Fruit fly (Drosophila melanogaster) whole organism, embryonic: ENCODE data around the gene Tusp.
A peak's percentile ranks its signal among the peaks of the same experiment; 100 is the strongest.

Experiments used
- Blimp-1 ChIP-seq: fragments of 200-800 bp; sonication (Bioruptor generic); optimal IDR thresholded peaks from 3 replicates; lab custom pipeline; 2018; ENCODE audit warnings: missing biosample characterization, missing genetic modification characterization, mild to moderate bottlenecking, moderate library complexity, missing genetic modification reagents
- CG10147 ChIP-seq: fragments of 200-800 bp; sonication (Bioruptor generic); optimal IDR thresholded peaks from 2 replicates; lab custom pipeline; 2019; ENCODE audit warnings: missing biosample characterization, mild to moderate bottlenecking, missing genetic modification characterization, moderate library complexity
- CG10431 ChIP-seq: fragments of 200-800 bp; sonication (Bioruptor generic); optimal IDR thresholded peaks from 3 replicates; lab custom pipeline; 2018; ENCODE audit warnings: missing biosample characterization, mild to moderate bottlenecking, missing genetic modification characterization
- CG12299 ChIP-seq: fragments of 200-800 bp; sonication (Bioruptor generic); optimal IDR thresholded peaks from 2 replicates; lab custom pipeline; 2018; ENCODE audit warnings: missing biosample characterization, mild to moderate bottlenecking, missing genetic modification characterization
- CG1233 ChIP-seq: fragments of 200-800 bp; sonication (Bioruptor generic); optimal IDR thresholded peaks from 4 replicates; lab custom pipeline; 2018; ENCODE audit warnings: missing biosample characterization, mild to moderate bottlenecking, missing genetic modification characterization
- CG13287 ChIP-seq: fragments of 200-800 bp; sonication (Bioruptor generic); IDR thresholded peaks from 2 replicates; pipeline ENCODE4 v1.3.6; 2022; ENCODE audit warnings: missing biosample characterization, missing genetic modification characterization; ENCODE audit not compliant: partially characterized antibody
- CG14050 ChIP-seq: fragments of 200-800 bp; sonication (Bioruptor generic); IDR thresholded peaks from 3 replicates; pipeline ENCODE4 v1.3.6; 2022; ENCODE audit warnings: missing biosample characterization, missing genetic modification characterization
- CG15269 ChIP-seq: fragments of 200-800 bp; sonication (Bioruptor generic); optimal IDR thresholded peaks from 2 replicates; lab custom pipeline; 2018; ENCODE audit warnings: missing biosample characterization, mild to moderate bottlenecking, missing genetic modification characterization, moderate library complexity
- CG15601 ChIP-seq: fragments of 200-800 bp; sonication (Bioruptor generic); optimal IDR thresholded peaks from 3 replicates; lab custom pipeline; 2019; ENCODE audit warnings: missing biosample characterization, mild to moderate bottlenecking, missing genetic modification characterization, moderate library complexity
- CG16863 ChIP-seq: fragments of 200-800 bp; sonication (Bioruptor generic); optimal IDR thresholded peaks from 3 replicates; lab custom pipeline; 2016; ENCODE audit warnings: missing biosample characterization, missing genetic modification characterization
- CG17361 ChIP-seq: fragments of 200-800 bp; sonication (Bioruptor generic); IDR thresholded peaks from 3 replicates; pipeline ENCODE4 v1.3.6; 2022; ENCODE audit warnings: missing biosample characterization, missing genetic modification characterization
- CG17385 ChIP-seq: fragments of 200-800 bp; sonication (Bioruptor generic); optimal IDR thresholded peaks from 3 replicates; lab custom pipeline; 2018; ENCODE audit warnings: missing biosample characterization, mild to moderate bottlenecking, missing genetic modification characterization
- CG17912 ChIP-seq: fragments of 200-800 bp; sonication (Bioruptor generic); optimal IDR thresholded peaks from 2 replicates; lab custom pipeline; 2018; ENCODE audit warnings: missing biosample characterization, mild to moderate bottlenecking, missing genetic modification characterization
- CG2120 ChIP-seq: fragments of 200-800 bp; sonication (Bioruptor generic); optimal IDR thresholded peaks from 3 replicates; lab custom pipeline; 2016; ENCODE audit warnings: missing biosample characterization, missing genetic modification characterization
- CG31365 ChIP-seq: fragments of 200-800 bp; sonication (Bioruptor generic); optimal IDR thresholded peaks from 2 replicates; lab custom pipeline; 2018; ENCODE audit warnings: missing biosample characterization, mild to moderate bottlenecking, missing genetic modification characterization
- CG31388 ChIP-seq: fragments of 200-800 bp; sonication (Bioruptor generic); optimal IDR thresholded peaks from 2 replicates; lab custom pipeline; 2016; ENCODE audit warnings: missing biosample characterization, missing genetic modification characterization
- CG32772 ChIP-seq: fragments of 200-800 bp; sonication (Bioruptor generic); IDR thresholded peaks from 2 replicates; pipeline ENCODE4 v1.3.6; 2022; ENCODE audit warnings: missing biosample characterization, missing genetic modification characterization
- CG34422 ChIP-seq: fragments of 200-800 bp; sonication (Bioruptor generic); IDR thresholded peaks from 3 replicates; pipeline ENCODE4 v1.3.6; 2022; ENCODE audit warnings: missing biosample characterization, missing genetic modification characterization
- CG4328 ChIP-seq: fragments of 200-800 bp; sonication (Bioruptor generic); optimal IDR thresholded peaks from 3 replicates; lab custom pipeline; 2017; ENCODE audit warnings: missing biosample characterization, missing genetic modification reagents, missing genetic modification characterization
- CG6683 ChIP-seq: fragments of 200-800 bp; sonication (Bioruptor generic); optimal IDR thresholded peaks from 2 replicates; lab custom pipeline; 2017; ENCODE audit warnings: missing biosample characterization, mild to moderate bottlenecking, missing genetic modification characterization, missing genetic modification reagents
- CG6813 ChIP-seq: fragments of 200-800 bp; sonication (Bioruptor generic); optimal IDR thresholded peaks from 2 replicates; lab custom pipeline; 2017; ENCODE audit warnings: missing biosample characterization, missing genetic modification characterization, mild to moderate bottlenecking, moderate library complexity, missing genetic modification reagents
- CG7556 ChIP-seq: fragments of 200-800 bp; sonication (Bioruptor generic); optimal IDR thresholded peaks from 2 replicates; lab custom pipeline; 2017; ENCODE audit warnings: missing biosample characterization, mild to moderate bottlenecking, missing genetic modification characterization
- CG7745 ChIP-seq: fragments of 200-800 bp; sonication (Bioruptor generic); optimal IDR thresholded peaks from 2 replicates; lab custom pipeline; 2018; ENCODE audit warnings: missing biosample characterization, mild to moderate bottlenecking, missing genetic modification characterization, moderate library complexity
- CG7928 ChIP-seq: fragments of 200-800 bp; sonication (Bioruptor generic); optimal IDR thresholded peaks from 2 replicates; lab custom pipeline; 2017; ENCODE audit warnings: missing biosample characterization, mild to moderate bottlenecking, missing genetic modification characterization
- CG7963 ChIP-seq: fragments of 200-800 bp; sonication (Bioruptor generic); IDR thresholded peaks from 3 replicates; pipeline ENCODE4 v1.3.6; 2022; ENCODE audit warnings: missing biosample characterization, missing genetic modification characterization; ENCODE audit not compliant: partially characterized antibody
- CG8290 ChIP-seq, 3 experiments: fragments of 200-800 bp; sonication (Bioruptor generic); optimal IDR thresholded peaks; 2 replicates each; lab custom pipeline; 2016 to 2019; ENCODE audit warnings: missing biosample characterization in 3 of 3, missing genetic modification characterization in 3 of 3, mild to moderate bottlenecking in 2 of 3, moderate library complexity in 1 of 3
- CoRest ChIP-seq: fragments of 200-800 bp; sonication (Bioruptor generic); optimal IDR thresholded peaks from 3 replicates; lab custom pipeline; 2018; ENCODE audit warnings: missing biosample characterization, mild to moderate bottlenecking, missing genetic modification characterization, moderate library complexity
- Dbx ChIP-seq: fragments of 200-800 bp; sonication (Bioruptor generic); IDR thresholded peaks from 3 replicates; pipeline ENCODE4 v1.3.6; 2022; ENCODE audit warnings: missing biosample characterization, missing genetic modification characterization
- Doc3 ChIP-seq: fragments of 200-800 bp; sonication (Bioruptor generic); IDR thresholded peaks from 3 replicates; pipeline ENCODE4 v1.3.6; 2022; ENCODE audit warnings: missing biosample characterization, missing genetic modification characterization; ENCODE audit not compliant: partially characterized antibody
- E2f2 ChIP-seq: fragments of 200-800 bp; sonication (Bioruptor generic); IDR thresholded peaks from 2 replicates; pipeline ENCODE4 v1.3.6; 2022; ENCODE audit warnings: missing biosample characterization, missing genetic modification characterization
- Hey ChIP-seq: fragments of 200-800 bp; sonication (Bioruptor generic); optimal IDR thresholded peaks from 3 replicates; lab custom pipeline; 2018; ENCODE audit warnings: missing biosample characterization, mild to moderate bottlenecking, missing genetic modification characterization
- Hr51 ChIP-seq, 2 experiments: fragments of 200-800 bp; sonication (Bioruptor generic); optimal IDR thresholded peaks; 2 replicates in 1 of 2; 3 replicates in 1 of 2; lab custom pipeline; 2016 to 2018; ENCODE audit warnings: missing biosample characterization in 2 of 2, missing genetic modification characterization in 2 of 2, mild to moderate bottlenecking in 1 of 2, moderate library complexity in 1 of 2
- Lim3 ChIP-seq: fragments of 200-800 bp; sonication (Bioruptor generic); IDR thresholded peaks from 2 replicates; pipeline ENCODE4 v1.3.6; 2022; ENCODE audit warnings: missing biosample characterization, missing genetic modification characterization
- Opbp ChIP-seq: fragments of 200-800 bp; sonication (Bioruptor generic); IDR thresholded peaks from 3 replicates; pipeline ENCODE4 v1.3.6; 2022; ENCODE audit warnings: missing biosample characterization, missing genetic modification characterization; ENCODE audit not compliant: partially characterized antibody
- PHDP ChIP-seq: fragments of 200-800 bp; sonication (Bioruptor generic); optimal IDR thresholded peaks from 3 replicates; lab custom pipeline; 2018; ENCODE audit warnings: missing biosample characterization, mild to moderate bottlenecking, missing genetic modification characterization, moderate library complexity
- YL-1 ChIP-seq: fragments of 200-800 bp; sonication (Bioruptor generic); optimal IDR thresholded peaks from 3 replicates; lab custom pipeline; 2017; ENCODE audit warnings: missing biosample characterization, mild to moderate bottlenecking, missing genetic modification characterization
- bcd ChIP-seq: fragments of 200-800 bp; sonication (Bioruptor generic); optimal IDR thresholded peaks from 2 replicates; lab custom pipeline; 2017; ENCODE audit warnings: missing biosample characterization, mild to moderate bottlenecking, missing genetic modification characterization
- cg ChIP-seq: fragments of 200-800 bp; sonication (Bioruptor generic); optimal IDR thresholded peaks from 3 replicates; lab custom pipeline; 2019; ENCODE audit warnings: missing biosample characterization, mild to moderate bottlenecking, missing genetic modification characterization, moderate library complexity
- cwo ChIP-seq: fragments of 200-800 bp; sonication (Bioruptor generic); optimal IDR thresholded peaks from 3 replicates; lab custom pipeline; 2017; ENCODE audit warnings: missing biosample characterization, missing genetic modification characterization, mild to moderate bottlenecking, moderate library complexity, missing genetic modification reagents
- dmrt99B ChIP-seq: fragments of 200-800 bp; sonication (Bioruptor generic); optimal IDR thresholded peaks from 2 replicates; lab custom pipeline; 2018; ENCODE audit warnings: missing biosample characterization, mild to moderate bottlenecking, missing genetic modification characterization, moderate library complexity
- dysf ChIP-seq: fragments of 200-800 bp; sonication (Bioruptor generic); IDR thresholded peaks from 3 replicates; pipeline ENCODE4 v1.3.6; 2022; ENCODE audit warnings: missing biosample characterization, missing genetic modification characterization
- gce ChIP-seq: fragments of 200-800 bp; sonication (Bioruptor generic); IDR thresholded peaks from 3 replicates; pipeline ENCODE4 v1.3.6; 2022; ENCODE audit warnings: missing biosample characterization, missing genetic modification characterization
- hb ChIP-seq: fragments of 200-800 bp; sonication (Bioruptor generic); IDR thresholded peaks from 3 replicates; pipeline ENCODE4 v1.3.6; 2022; ENCODE audit warnings: missing biosample characterization, missing genetic modification characterization; ENCODE audit not compliant: partially characterized antibody
- lab ChIP-seq: fragments of 200-800 bp; sonication (Bioruptor generic); optimal IDR thresholded peaks from 3 replicates; lab custom pipeline; 2017; ENCODE audit warnings: missing biosample characterization, missing genetic modification characterization, mild to moderate bottlenecking, moderate library complexity, missing genetic modification reagents
- mam ChIP-seq: fragments of 200-800 bp; sonication (Bioruptor generic); optimal IDR thresholded peaks from 3 replicates; lab custom pipeline; 2016; ENCODE audit warnings: missing biosample characterization, missing genetic modification characterization
- nerfin-1 ChIP-seq: fragments of 200-800 bp; sonication (Bioruptor generic); optimal IDR thresholded peaks from 3 replicates; lab custom pipeline; 2019; ENCODE audit warnings: missing biosample characterization, mild to moderate bottlenecking, missing genetic modification characterization, moderate library complexity
- salm ChIP-seq: fragments of 200-800 bp; sonication (Bioruptor generic); optimal IDR thresholded peaks from 2 replicates; lab custom pipeline; 2018; ENCODE audit warnings: missing biosample characterization, mild to moderate bottlenecking, missing genetic modification characterization
- unc-4 ChIP-seq: fragments of 200-800 bp; sonication (Bioruptor generic); IDR thresholded peaks from 2 replicates; pipeline ENCODE4 v1.3.6; 2022; ENCODE audit warnings: missing biosample characterization, missing genetic modification characterization; ENCODE audit not compliant: partially characterized antibody
- wek ChIP-seq: fragments of 200-800 bp; sonication (Bioruptor generic); optimal IDR thresholded peaks from 3 replicates; lab custom pipeline; 2018; ENCODE audit warnings: missing biosample characterization, mild to moderate bottlenecking, missing genetic modification characterization, moderate library complexity

Gene Tusp

dm6 chr3R:27613814-27614213, 6.1 kb downstream of the Tusp start (continued):
- peak; percentile 21 for TF ChIP-seq CG10147 (GFP tag; lab: Kevin White, UChicago)
- TF ChIP-seq Hey (tag; lab: Kevin White, UChicago) = no peak
- peak in 1 of 2 experiments; percentile 32 for TF ChIP-seq Hr51 (GFP tag; optimal IDR thresholded peaks at IDR 0.05; lab: Kevin White, UChicago)
- TF ChIP-seq Dbx (GFP tag; lab: Robert Waterston, UW) = 0 out of 3 replicates have a peak, but pooled peaks have one; percentile 24
- TF ChIP-seq CG31388 (GFP tag; lab: Kevin White, UChicago) = no peak
- TF ChIP-seq CG15601 (tag; lab: Kevin White, UChicago) = no peak
- peak; percentile 27 for TF ChIP-seq bcd (GFP tag; lab: Kevin White, UChicago)
- TF ChIP-seq CG14050 (GFP tag; lab: Robert Waterston, UW) = no peak
- TF ChIP-seq CG7963 (GFP tag; lab: Robert Waterston, UW) = no peak
- no peak for TF ChIP-seq CG7745 (tag; lab: Kevin White, UChicago)
- TF ChIP-seq Lim3 (GFP tag; lab: Robert Waterston, UW) = no peak
- TF ChIP-seq mam (GFP tag; lab: Kevin White, UChicago) = no peak
- peak; percentile 42 for TF ChIP-seq cwo (GFP tag; lab: Kevin White, UChicago)
- no peak for TF ChIP-seq CG17361
- TF ChIP-seq CG31365 = no peak
- no peak for TF ChIP-seq CoRest (tag; lab: Kevin White, UChicago)
- no peak for TF ChIP-seq E2f2 (GFP tag; lab: Robert Waterston, UW)
- TF ChIP-seq wek (GFP tag; lab: Kevin White, UChicago) = no peak
- TF ChIP-seq unc-4 (GFP tag; lab: Robert Waterston, UW) = no peak
- TF ChIP-seq lab = peak; percentile 66
- no peak for TF ChIP-seq CG17385 (GFP tag; lab: Kevin White, UChicago)
- no peak for TF ChIP-seq CG10431
- no peak for TF ChIP-seq CG1233 (GFP tag; lab: Kevin White, UChicago)
- no peak for TF ChIP-seq CG8290 (GFP tag; optimal IDR thresholded peaks at IDR 0.05; lab: Kevin White, UChicago)
- TF ChIP-seq CG8290 (tag; optimal IDR thresholded peaks at IDR 0.05; lab: Kevin White, UChicago) = no peak
- TF ChIP-seq CG16863 = no peak
- peak; percentile 19 for TF ChIP-seq CG15269 (tag; lab: Kevin White, UChicago)
- peak; percentile 39 for TF ChIP-seq Blimp-1 (GFP tag; lab: Kevin White, UChicago)
- TF ChIP-seq hb = no peak
- TF ChIP-seq YL-1 (GFP tag; lab: Kevin White, UChicago) = no peak
- TF ChIP-seq CG32772 = no peak
- peak; percentile 32 for TF ChIP-seq CG2120 (GFP tag; lab: Kevin White, UChicago)
- no peak for TF ChIP-seq cg (GFP tag; lab: Kevin White, UChicago)
- TF ChIP-seq dmrt99B (tag; lab: Kevin White, UChicago) = peak; percentile 47
- TF ChIP-seq CG6813 = peak; percentile 21
- TF ChIP-seq CG13287 = no peak
- TF ChIP-seq CG4328 = no peak
- TF ChIP-seq Opbp = no peak
- TF ChIP-seq PHDP = no peak
- TF ChIP-seq CG7556 (GFP tag; lab: Kevin White, UChicago) = peak; percentile 8
- TF ChIP-seq CG12299 (tag; lab: Kevin White, UChicago) = no peak
- no peak for TF ChIP-seq Doc3 (GFP tag; lab: Robert Waterston, UW)
- TF ChIP-seq salm (tag; lab: Kevin White, UChicago) = no peak
- no peak for TF ChIP-seq gce
- TF ChIP-seq dysf (GFP tag; lab: Robert Waterston, UW) = peak; percentile 49; the same call in 2 of the 3 replicates
- TF ChIP-seq CG7928 (GFP tag; lab: Kevin White, UChicago) = no peak
- peak; percentile 29; the same call in 1 of the 3 replicates for TF ChIP-seq CG34422 (GFP tag; lab: Robert Waterston, UW)
- no peak for TF ChIP-seq CG17912 (GFP tag; lab: Kevin White, UChicago)
- TF ChIP-seq CG6683 = no peak
- TF ChIP-seq nerfin-1 = no peak
